Worm (Caenorhabditis elegans) whole organism, young adult: ENCODE data around the gene srxa-14.

ENCODE experiments used
- efl-1 ChIP-seq: fragments of 150-350 bp; optimal IDR thresholded peaks from 2 replicates; lab custom pipeline; 2014; ENCODE audit warnings: missing biosample characterization, missing genetic modification reagents, missing genetic modification characterization
- pha-4 ChIP-seq: fragments of 150-350 bp; sonication (generic microtip); optimal IDR thresholded peaks from 2 replicates; lab custom pipeline; 2014; ENCODE audit warnings: missing biosample characterization, missing genetic modification reagents, missing genetic modification characterization
- snpc-4 ChIP-seq, 5 experiments: fragments of 150-350 bp in 1 of 5; sonication (generic microtip) in 4 of 5; optimal IDR thresholded peaks; 2 replicates each; lab custom pipeline; 2014 to 2018; ENCODE audit warnings: missing genetic modification characterization in 5 of 5, missing biosample characterization in 3 of 5, antibody characterized with exemption in 2 of 5, mild to moderate bottlenecking in 2 of 5, missing compliant biosample characterization in 2 of 5, missing genotype in 2 of 5, moderate library complexity in 2 of 5, missing genetic modification reagents in 1 of 5

- TF ChIP-seq pha-4 = no peak
- TF ChIP-seq snpc-4 (GFP tag; optimal IDR thresholded peaks at IDR 0.05; lab: Kevin White, UChicago) = no peak
- TF ChIP-seq snpc-4 (tag; optimal IDR thresholded peaks at IDR 0.05; lab: Kevin White, UChicago) = no peak
- TF ChIP-seq efl-1 (GFP tag; lab: Kevin White, UChicago) = no peak
Measured at ce11 chrV:20600704-20601103, 38.7 kb upstream of the srxa-14 start.
